Worm (Caenorhabditis elegans): ENCODE measurements around the gene W06G6.10.

W06G6.10 gene

DNA sequence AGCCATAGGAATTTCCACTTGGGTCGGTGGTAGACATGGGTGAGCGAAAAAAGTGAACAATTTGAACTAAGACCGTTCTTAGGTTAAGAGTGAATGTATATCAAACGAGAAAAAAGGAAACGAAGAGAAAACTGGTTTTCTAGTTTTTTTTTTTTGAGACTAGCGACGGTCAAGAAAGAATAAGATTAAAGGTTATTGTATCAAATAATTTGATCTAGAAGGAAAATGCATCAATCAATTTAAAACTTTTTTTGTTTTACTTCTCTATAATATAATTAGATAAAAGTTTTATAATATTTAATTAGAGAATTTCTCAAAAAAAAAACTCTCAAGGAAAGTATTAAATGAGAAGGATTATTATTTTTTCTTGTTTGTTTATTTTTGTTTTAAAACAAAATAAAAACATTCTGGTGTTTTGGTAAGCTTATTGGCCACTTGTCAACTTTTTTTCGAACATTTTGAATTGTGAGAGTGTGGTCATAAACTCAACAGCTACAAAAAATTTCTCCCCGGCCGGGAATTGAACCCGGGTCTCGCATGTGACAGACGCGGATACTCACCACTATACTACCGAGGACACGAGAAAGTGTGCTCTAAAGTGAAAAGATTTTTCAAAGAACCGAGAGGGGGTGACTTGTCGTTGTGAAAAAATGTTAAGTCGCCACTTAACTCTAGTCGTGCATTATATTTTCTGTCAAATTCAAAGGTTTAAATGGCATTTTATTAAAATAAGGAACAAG is 1.6 kb downstream of the W06G6.10 start, which contains the start of gene W06G6.17:
Gene W06G6.17 (minus strand): TSS at position 51 of the 740 bp plus-strand sequence.
- TF ChIP-seq F13C5.2 (tag; optimal IDR thresholded peaks at IDR 0.05) (no peak), hnd-1 (tag; optimal IDR thresholded peaks at IDR 0.05) (no peak), B0310.2 (tag; optimal IDR thresholded peaks at IDR 0.05) (no peak), sea-1 (GFP tag; conservative IDR thresholded peaks at IDR 0.05) (no peak), aly-1 (tag; optimal IDR thresholded peaks at IDR 0.05) (no peak), scrt-1 (GFP tag; IDR thresholded peaks at IDR 0.05) (no peak), pes-1 (GFP tag; IDR thresholded peaks at IDR 0.05) (no peak), ama-1 (optimal IDR thresholded peaks at IDR 0.05) (no peak), ceh-36 (tag; optimal IDR thresholded peaks at IDR 0.05) (no peak), hmbx-1 (tag; optimal IDR thresholded peaks at IDR 0.05) (no peak), tbx-37 (GFP tag; conservative IDR thresholded peaks at IDR 0.05) (no peak), tbx-11 (GFP tag; IDR thresholded peaks at IDR 0.05) (no peak), flt-1 (GFP tag; IDR thresholded peaks at IDR 0.05) (no peak)

DNA sequence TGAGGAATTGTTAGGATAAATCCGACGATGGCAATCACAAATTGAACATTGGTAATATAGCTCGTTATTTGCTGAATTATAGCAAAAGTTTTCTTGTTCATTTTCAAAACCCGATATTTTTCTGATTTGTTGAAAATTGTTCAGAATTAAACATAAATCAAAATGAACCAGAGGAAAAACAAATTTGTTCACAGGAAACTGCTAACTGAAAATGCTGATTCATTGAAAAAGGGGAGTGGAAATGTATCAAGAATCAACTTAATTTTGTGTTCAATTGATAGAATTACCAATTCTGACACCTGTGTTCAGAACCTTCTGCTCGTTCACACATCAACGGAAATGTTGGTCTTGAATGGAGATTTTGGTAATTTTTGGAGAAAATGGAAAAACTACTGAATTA is 3.4 kb downstream of the W06G6.10 start, which contains the start of gene srw-77:
Gene srw-77 (minus strand): TSS at position 101 of the 400 bp plus-strand sequence.
- TF ChIP-seq ets-7 (tag; optimal IDR thresholded peaks at IDR 0.05) (no peak), flt-1 (GFP tag; IDR thresholded peaks at IDR 0.05) (no peak), hnd-1 (tag; optimal IDR thresholded peaks at IDR 0.05) (no peak)

DNA sequence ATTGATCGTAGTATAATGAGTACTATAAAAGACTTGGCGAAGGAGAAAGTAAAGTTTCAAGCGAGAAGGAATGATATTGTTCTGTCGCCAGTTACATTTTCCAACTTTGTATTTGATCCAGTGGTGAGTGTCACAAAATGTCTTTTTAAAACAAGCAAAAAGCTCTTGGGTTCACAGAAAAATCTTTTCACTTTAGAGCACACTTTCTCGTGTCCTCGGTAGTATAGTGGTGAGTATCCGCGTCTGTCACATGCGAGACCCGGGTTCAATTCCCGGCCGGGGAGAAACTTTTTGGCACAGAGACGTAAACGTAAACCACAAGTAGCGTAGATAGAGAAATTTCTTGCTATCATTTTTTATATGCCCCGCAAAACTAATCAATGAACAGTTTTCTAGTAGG is 6.6 kb downstream of the W06G6.10 start:
- TF ChIP-seq tra-4 (tag; optimal IDR thresholded peaks at IDR 0.05) (no peak), ets-7 (tag; optimal IDR thresholded peaks at IDR 0.05) (no peak), scrt-1 (GFP tag; IDR thresholded peaks at IDR 0.05) (no peak), ama-1 (optimal IDR thresholded peaks at IDR 0.05) (no peak), hmg-4 (GFP tag; optimal IDR thresholded peaks at IDR 0.05) (no peak), hnd-1 (tag; optimal IDR thresholded peaks at IDR 0.05) (no peak), hmbx-1 (tag; optimal IDR thresholded peaks at IDR 0.05) (no peak), aly-1 (tag; optimal IDR thresholded peaks at IDR 0.05) (no peak), ceh-36 (tag; optimal IDR thresholded peaks at IDR 0.05) (no peak), sea-1 (GFP tag; conservative IDR thresholded peaks at IDR 0.05) (no peak), pes-1 (GFP tag; IDR thresholded peaks at IDR 0.05) (no peak), tbx-37 (GFP tag; conservative IDR thresholded peaks at IDR 0.05) (no peak), tbx-11 (GFP tag; IDR thresholded peaks at IDR 0.05) (no peak), B0310.2 (tag; optimal IDR thresholded peaks at IDR 0.05) (no peak)

DNA sequence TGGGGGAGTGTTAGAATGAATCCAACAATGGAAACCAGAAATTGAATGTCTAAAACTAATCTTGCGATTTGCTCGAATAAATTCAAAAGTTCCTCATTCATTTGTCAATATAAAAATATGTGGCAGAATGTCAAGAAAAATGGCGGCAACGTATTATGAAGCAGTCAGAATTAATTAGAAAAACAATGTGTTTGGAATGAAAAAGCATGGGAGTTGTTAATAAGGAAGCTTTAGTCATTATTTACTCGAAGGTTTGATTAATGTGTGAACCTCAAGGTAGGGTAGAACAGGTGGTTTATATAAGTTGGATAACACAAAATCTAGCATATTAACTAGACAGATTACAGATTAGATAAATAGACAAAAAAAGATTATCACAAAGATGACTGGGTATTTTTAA is 8.8 kb downstream of the W06G6.10 start, which contains the start of gene srw-76:
Gene srw-76 (minus strand): TSS at position 101 of the 400 bp plus-strand sequence.
- TF ChIP-seq B0310.2 (tag; optimal IDR thresholded peaks at IDR 0.05) (no peak), ceh-13 (GFP tag; optimal IDR thresholded peaks at IDR 0.05) (no peak), pes-1 (GFP tag; IDR thresholded peaks at IDR 0.05) (no peak), hmg-4 (GFP tag; optimal IDR thresholded peaks at IDR 0.05) (no peak), scrt-1 (GFP tag; IDR thresholded peaks at IDR 0.05) (no peak), tra-4 (tag; optimal IDR thresholded peaks at IDR 0.05) (no peak), aly-1 (tag; optimal IDR thresholded peaks at IDR 0.05) (no peak), F13C5.2 (tag; optimal IDR thresholded peaks at IDR 0.05) (no peak), tbx-11 (GFP tag; IDR thresholded peaks at IDR 0.05) (no peak), ets-7 (tag; optimal IDR thresholded peaks at IDR 0.05) (no peak), ceh-36 (tag; optimal IDR thresholded peaks at IDR 0.05) (no peak), hmbx-1 (tag; optimal IDR thresholded peaks at IDR 0.05) (no peak), flt-1 (GFP tag; IDR thresholded peaks at IDR 0.05) (no peak), tbx-37 (GFP tag; conservative IDR thresholded peaks at IDR 0.05) (no peak), sea-1 (GFP tag; conservative IDR thresholded peaks at IDR 0.05) (no peak), hnd-1 (tag; optimal IDR thresholded peaks at IDR 0.05) (no peak), ama-1 (optimal IDR thresholded peaks at IDR 0.05) (no peak)

DNA sequence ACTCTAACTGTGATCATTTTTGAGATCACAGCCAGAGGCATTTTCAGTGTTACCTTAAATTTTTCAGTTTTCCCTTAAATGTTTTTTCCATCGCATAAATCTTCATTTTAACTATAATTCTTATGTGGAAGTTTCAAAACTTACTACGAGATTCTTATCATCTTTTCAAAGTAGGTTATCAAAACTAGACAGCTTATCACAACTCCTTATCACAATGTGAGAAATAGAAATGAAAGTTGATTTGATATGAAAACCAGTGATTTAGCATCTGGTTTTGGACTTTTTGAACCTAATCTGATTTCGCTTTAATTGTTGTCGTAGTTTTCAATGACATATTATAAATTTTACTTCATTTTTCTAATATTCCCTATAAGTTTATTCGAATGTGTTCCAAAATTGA is 11.1 kb downstream of the W06G6.10 start, which contains the start of gene mltn-11:
Gene mltn-11 (plus strand): TSS at position 276 of the 400 bp plus-strand sequence.
- no peak for TF ChIP-seq flt-1 (GFP tag; IDR thresholded peaks at IDR 0.05)
- no peak for TF ChIP-seq ama-1 (optimal IDR thresholded peaks at IDR 0.05)
- TF ChIP-seq ceh-13 (GFP tag; optimal IDR thresholded peaks at IDR 0.05) = no peak
- no peak for TF ChIP-seq tbx-11 (GFP tag; IDR thresholded peaks at IDR 0.05)
- no peak for TF ChIP-seq ets-7 (tag; optimal IDR thresholded peaks at IDR 0.05)
- no peak for TF ChIP-seq pes-1 (GFP tag; IDR thresholded peaks at IDR 0.05)
- no peak for TF ChIP-seq aly-1 (tag; optimal IDR thresholded peaks at IDR 0.05)
- TF ChIP-seq hnd-1 (tag; optimal IDR thresholded peaks at IDR 0.05) = no peak
- no peak for TF ChIP-seq tra-4 (tag; optimal IDR thresholded peaks at IDR 0.05)

DNA sequence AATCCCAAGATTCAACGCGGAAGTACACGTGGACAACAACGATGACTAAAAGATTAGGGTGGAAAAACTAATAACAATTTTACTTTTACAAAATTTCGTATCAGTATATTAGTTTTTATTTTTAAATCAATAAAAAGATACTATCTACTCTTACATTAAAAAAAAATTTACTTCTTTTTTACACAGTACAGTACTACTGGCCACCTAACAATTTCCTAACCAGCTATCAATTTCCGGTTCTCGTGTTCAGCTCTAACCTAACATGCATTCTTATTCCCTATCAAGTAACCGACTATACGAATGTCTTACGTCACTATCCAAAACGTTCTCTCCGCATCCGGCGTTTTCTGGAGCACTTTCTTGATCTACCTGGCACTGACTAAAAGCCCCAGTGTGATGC is 17.4 kb downstream of the W06G6.10 start, which contains the start of gene srd-21:
Gene srd-21 (plus strand): TSS at position 301 of the 400 bp plus-strand sequence.
- no peak for TF ChIP-seq tra-4 (tag; optimal IDR thresholded peaks at IDR 0.05)
- no peak for TF ChIP-seq sea-1 (GFP tag; conservative IDR thresholded peaks at IDR 0.05)
- no peak for TF ChIP-seq ceh-36 (tag; optimal IDR thresholded peaks at IDR 0.05)
- TF ChIP-seq F13C5.2 (tag; optimal IDR thresholded peaks at IDR 0.05) = no peak
- no peak for TF ChIP-seq flt-1 (GFP tag; IDR thresholded peaks at IDR 0.05)
- TF ChIP-seq tbx-11 (GFP tag; IDR thresholded peaks at IDR 0.05) = no peak
- no peak for TF ChIP-seq ets-7 (tag; optimal IDR thresholded peaks at IDR 0.05)
- TF ChIP-seq pes-1 (GFP tag; IDR thresholded peaks at IDR 0.05) = no peak
- TF ChIP-seq B0310.2 (tag; optimal IDR thresholded peaks at IDR 0.05) = no peak
- no peak for TF ChIP-seq scrt-1 (GFP tag; IDR thresholded peaks at IDR 0.05)
- TF ChIP-seq hmg-4 (GFP tag; optimal IDR thresholded peaks at IDR 0.05) = no peak
- TF ChIP-seq tbx-37 (GFP tag; conservative IDR thresholded peaks at IDR 0.05) = no peak

DNA sequence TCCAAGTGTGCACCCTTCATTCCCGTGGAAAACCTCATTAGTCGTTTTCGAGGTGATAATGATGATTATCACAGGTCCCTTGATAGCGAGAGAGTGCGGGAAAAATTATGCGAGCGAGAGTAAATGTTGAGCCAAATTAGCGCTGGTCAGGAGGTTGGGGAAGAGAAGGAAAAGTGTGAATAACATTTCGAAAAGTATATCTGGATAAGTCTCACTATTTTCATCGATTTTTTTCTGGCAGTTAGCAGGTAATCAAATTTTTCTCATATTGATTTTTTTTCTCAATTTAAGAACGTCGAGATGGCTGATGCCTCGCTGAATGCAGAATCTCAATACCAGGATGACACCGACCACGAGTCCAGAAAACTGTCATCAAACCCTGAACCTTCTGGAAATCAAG is 18.0 kb downstream of the W06G6.10 start, which contains the start of gene W06G6.2:
Gene W06G6.2 (plus strand): TSS at position 301 of the 400 bp plus-strand sequence.
- TF ChIP-seq hnd-1 (tag; optimal IDR thresholded peaks at IDR 0.05) = no peak
- TF ChIP-seq sea-1 (GFP tag; conservative IDR thresholded peaks at IDR 0.05) = no peak
- TF ChIP-seq ets-7 (tag; optimal IDR thresholded peaks at IDR 0.05) = no peak
- no peak for TF ChIP-seq pes-1 (GFP tag; IDR thresholded peaks at IDR 0.05)
